Worm (Caenorhabditis elegans) whole organism, young adult: ENCODE data around the gene ogdh-1.

Source experiments
- K11D2.4 ChIP-seq: fragments of 200-800 bp; sonication (Bioruptor generic); IDR thresholded peaks from 2 replicates; pipeline ENCODE4 v1.3.6; 2022; ENCODE audit warnings: missing genetic modification reagents, missing genetic modification characterization, missing compliant biosample characterization
- Y53F4B.3 ChIP-seq: fragments of 200-800 bp; sonication (Bioruptor generic); IDR thresholded peaks from 2 replicates; pipeline ENCODE4 v1.3.6; 2022; ENCODE audit warnings: missing genetic modification reagents, missing genetic modification characterization, missing compliant biosample characterization
- bed-2 ChIP-seq: fragments of 200-800 bp; sonication (Bioruptor generic); IDR thresholded peaks from 2 replicates; pipeline ENCODE4 v1.3.6; 2022; ENCODE audit warnings: missing genetic modification reagents, missing genetic modification characterization, missing compliant biosample characterization
- chd-7 ChIP-seq: sonication (generic microtip); optimal IDR thresholded peaks from 2 replicates; lab custom pipeline; 2016; ENCODE audit warnings: mild to moderate bottlenecking, missing genetic modification characterization, moderate library complexity, missing compliant biosample characterization
- hlh-26 ChIP-seq: fragments of 200-800 bp; sonication (Bioruptor generic); conservative IDR thresholded peaks from 2 replicates; pipeline ENCODE4 v1.3.6; 2022; ENCODE audit warnings: missing genetic modification reagents, missing genetic modification characterization, missing compliant biosample characterization
- nhr-179 ChIP-seq: sonication (generic microtip); optimal IDR thresholded peaks from 2 replicates; lab custom pipeline; 2016; ENCODE audit warnings: mild to moderate bottlenecking, missing genetic modification characterization, missing compliant biosample characterization
- snpc-1.3 ChIP-seq: sonication (generic microtip); optimal IDR thresholded peaks from 2 replicates; lab custom pipeline; 2017; ENCODE audit warnings: missing genetic modification characterization, mild to moderate bottlenecking, missing compliant biosample characterization, antibody characterized with exemption, moderate library complexity, missing genotype, missing genetic modification reagents; ENCODE audit not compliant: insufficient read depth

ce11 chrIV:4712376-4712775, 8.6 kb upstream of the ogdh-1 start, which contains the start of gene yars-2:
- no peak for TF ChIP-seq nhr-179 (tag; lab: Kevin White, UChicago)
- no peak for TF ChIP-seq bed-2 (GFP tag; lab: Robert Waterston, UW)
- TF ChIP-seq K11D2.4: 0 out of 2 replicates have a peak, but pooled peaks have one; percentile 41
- TF ChIP-seq hlh-26 (GFP tag; lab: Robert Waterston, UW): no peak
- no peak for TF ChIP-seq chd-7 (tag; lab: Kevin White, UChicago)
- no peak for TF ChIP-seq Y53F4B.3 (GFP tag; lab: Robert Waterston, UW)
- no peak for TF ChIP-seq snpc-1.3 (tag; lab: Kevin White, UChicago)
